Fruit fly (Drosophila melanogaster): ENCODE results near the gene CG10298.

Gene CG10298

DNA sequence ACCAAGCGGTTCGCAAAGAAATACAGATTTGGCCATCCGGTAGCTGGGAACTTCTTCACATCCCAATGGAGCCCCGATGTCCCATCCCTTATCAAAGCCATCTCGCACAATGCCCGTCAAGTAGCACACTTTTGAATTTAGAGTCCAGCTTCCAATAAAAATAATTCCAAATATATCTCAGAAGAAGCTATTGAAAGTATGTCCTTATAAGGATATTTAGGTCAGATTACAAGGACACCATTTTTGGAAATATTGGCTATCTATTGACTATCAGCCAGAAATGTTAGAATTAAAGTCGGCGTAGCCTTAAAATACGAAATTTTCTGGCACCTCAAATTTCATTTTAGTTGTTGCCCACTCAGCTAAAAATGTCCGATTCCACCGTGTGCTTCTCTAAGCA is at the start of gene CG10298:
Gene CG10298, plus strand, starts transcription at position 301 of the 400 bp plus-strand sequence.
- TF ChIP-seq noc (tag; optimal IDR thresholded peaks at IDR 0.05), result no peak

DNA sequence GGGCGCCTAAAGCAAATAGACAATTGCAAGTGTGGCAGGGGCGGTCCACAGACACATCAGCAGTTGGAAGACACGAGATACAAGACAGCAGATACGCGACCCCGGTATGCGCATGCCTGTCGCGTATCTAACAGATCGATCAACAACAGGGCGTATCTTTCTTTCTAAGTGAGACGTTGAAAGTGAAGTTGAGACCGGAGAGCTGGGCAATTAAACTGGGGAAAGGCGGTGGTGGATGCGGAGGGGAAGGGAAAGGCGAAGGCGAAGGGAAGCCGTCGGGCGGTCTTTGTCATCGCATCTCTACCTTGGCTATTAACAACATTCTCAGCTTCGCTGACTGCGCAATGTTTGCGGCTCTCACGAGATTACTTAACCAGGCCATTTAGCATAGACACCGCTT is 48.8 kb upstream of the CG10298 start:
- no peak for TF ChIP-seq noc (tag; optimal IDR thresholded peaks at IDR 0.05)

DNA sequence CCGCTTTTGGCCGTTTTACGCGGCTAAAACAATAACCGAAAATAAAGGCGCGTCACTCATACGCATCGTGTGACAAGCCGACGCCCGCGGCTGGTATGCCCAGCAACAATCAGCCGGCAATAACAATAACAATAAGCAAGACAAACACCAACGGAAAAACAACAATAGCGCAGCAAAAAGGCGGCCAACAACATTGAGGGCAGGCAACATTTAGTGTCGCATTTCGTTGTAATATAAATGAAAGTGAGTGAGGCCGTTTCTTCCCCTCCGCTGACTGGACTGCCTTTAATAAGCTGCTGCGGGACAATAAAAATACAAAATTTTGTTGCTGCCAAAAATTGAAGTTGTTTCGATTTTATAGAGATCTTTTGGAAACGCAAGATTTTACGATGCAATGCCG is 45.6 kb upstream of the CG10298 start:
- TF ChIP-seq noc (tag; optimal IDR thresholded peaks at IDR 0.05), result no peak

DNA sequence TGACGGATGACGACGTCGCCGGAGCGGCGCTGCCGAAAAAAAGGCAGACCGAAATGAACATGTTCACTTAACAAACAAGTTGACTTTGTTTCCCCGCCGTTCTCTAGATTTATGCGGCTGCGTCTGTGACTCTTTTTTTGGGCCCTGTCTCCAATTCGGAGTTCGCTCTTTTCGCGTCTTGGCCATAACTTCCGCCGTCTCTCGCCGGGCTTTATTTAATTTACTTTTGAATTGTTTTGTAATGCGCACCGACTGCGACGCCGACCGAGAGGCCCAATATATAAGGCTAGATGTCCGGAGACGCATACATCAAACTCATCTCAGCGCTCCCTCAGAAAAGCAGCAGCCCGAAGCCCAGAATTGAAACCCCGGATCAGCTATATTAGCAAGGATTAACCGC is 44.0 kb upstream of the CG10298 start, which contains the start of gene Osi14:
Gene Osi14, plus strand, starts transcription at position 301 of the 400 bp plus-strand sequence.
- TF ChIP-seq noc (tag; optimal IDR thresholded peaks at IDR 0.05), result no peak

DNA sequence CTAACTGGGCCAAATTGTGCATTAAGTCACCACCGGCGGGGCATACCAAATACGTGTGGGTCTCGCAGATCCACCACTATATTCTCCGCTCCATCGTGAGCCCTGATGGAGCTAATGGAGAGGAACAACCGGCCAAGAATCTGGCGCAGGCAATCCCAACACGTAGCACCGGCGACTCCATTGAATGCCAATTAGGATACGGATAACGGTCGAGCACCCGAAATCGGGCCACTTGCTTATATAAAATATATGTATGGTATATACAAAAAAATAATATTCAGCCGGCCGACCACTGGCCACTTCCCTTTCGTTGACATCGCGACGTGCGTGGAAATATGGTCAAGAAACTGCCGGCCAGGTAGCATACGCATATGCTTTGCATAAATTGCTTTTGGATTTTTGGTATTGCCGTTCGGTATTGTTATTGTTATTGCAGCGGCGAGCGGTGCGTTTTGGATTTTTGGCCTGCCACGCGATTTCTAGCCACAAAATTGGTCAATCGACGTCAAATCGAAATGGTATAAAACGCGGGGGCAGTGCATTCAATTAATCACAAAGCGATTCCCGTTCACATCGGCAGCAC is 41.5 kb upstream of the CG10298 start, which contains the start of gene Osi15:
Gene Osi15, plus strand, starts transcription at position 548 of the 583 bp plus-strand sequence.
- TF ChIP-seq noc (tag; optimal IDR thresholded peaks at IDR 0.05), result no peak

DNA sequence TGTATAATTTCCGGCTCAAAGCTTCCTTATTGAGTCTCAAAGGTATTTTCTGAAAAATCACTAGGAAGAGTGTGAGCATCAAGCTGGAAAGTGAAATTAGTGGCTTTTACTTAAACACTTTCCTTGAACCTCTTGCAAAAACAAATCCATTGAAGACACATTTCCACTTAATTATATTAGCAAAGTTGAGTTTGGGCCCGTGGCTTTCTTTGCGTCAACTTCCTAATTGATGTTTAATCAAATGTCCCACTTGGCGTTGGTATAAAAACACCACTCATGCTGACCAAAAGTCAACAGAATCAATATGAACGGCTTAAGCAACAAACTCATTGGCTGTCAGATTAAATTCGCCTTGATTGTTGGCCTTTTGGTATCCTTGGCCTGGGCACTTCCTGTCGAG is 39.1 kb upstream of the CG10298 start, which contains the start of gene CG46396:
Gene CG46396, plus strand, starts transcription at position 301 of the 400 bp plus-strand sequence.
- TF ChIP-seq noc (tag; optimal IDR thresholded peaks at IDR 0.05), result no peak

DNA sequence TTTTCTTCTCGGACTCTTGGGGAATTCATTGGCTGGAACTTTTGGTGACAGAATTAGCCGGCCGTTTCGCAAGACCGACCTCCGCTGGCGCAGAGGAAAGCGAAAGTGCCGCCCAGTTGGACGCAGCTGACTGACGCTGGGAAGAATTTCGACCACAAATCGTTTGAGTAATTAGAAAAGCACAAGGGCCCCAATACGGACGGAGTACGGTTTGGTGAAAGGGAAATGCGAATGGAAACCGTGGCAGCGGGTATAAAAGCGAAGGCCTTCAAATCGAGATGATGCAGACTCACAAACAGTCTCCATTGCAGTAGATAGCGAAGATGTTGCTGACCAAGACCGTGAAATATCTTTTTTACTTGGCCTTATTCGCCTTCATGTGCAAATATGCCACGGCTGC is 37.9 kb upstream of the CG10298 start, which contains the start of gene Osi16:
Gene Osi16, plus strand, starts transcription at position 301 of the 400 bp plus-strand sequence.
- TF ChIP-seq noc (tag; optimal IDR thresholded peaks at IDR 0.05), result no peak

DNA sequence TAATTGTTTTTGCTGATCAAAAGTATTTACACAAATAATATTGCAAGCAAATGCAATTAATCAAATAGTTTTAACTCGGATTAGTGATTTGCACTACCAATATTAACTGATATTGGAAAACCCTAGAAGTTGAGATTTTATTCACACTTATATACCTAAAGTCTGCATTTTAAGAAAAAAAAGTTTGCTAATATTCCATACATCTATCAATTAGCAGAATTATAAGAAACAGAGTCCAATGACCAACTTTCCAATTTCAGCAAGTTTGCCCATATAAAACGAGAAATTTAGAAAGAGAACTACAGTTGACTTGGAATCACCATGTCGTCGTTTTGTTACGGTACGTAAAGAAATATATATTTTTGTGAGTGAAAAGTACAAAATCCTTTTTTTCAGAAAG is 36.2 kb upstream of the CG10298 start, which contains the start of gene CG46026:
Gene CG46026, plus strand, starts transcription at position 301 of the 400 bp plus-strand sequence.
- no peak for TF ChIP-seq noc (tag; optimal IDR thresholded peaks at IDR 0.05)

DNA sequence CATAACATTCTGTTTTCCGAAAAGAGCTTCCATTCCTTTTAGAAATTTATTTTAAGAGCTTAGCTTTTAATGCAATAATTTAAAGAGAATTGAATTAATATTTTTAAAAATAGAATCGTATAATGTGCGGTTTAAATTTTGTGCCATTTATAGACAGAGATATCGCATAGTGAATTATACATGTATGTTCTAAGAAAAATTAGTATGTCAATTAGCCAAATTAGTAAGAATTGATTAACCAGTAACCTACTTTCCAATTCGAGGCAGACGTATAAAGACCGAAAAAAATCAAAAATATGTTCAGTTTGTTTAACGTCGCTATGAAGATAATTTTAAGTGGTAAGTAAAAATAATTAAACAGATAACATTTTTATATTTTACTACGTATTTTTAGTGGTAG is 33.1 kb upstream of the CG10298 start, which contains the start of gene CG31560:
Gene CG31560, plus strand, starts transcription at position 301 of the 400 bp plus-strand sequence.
- no peak for TF ChIP-seq noc (tag; optimal IDR thresholded peaks at IDR 0.05)

DNA sequence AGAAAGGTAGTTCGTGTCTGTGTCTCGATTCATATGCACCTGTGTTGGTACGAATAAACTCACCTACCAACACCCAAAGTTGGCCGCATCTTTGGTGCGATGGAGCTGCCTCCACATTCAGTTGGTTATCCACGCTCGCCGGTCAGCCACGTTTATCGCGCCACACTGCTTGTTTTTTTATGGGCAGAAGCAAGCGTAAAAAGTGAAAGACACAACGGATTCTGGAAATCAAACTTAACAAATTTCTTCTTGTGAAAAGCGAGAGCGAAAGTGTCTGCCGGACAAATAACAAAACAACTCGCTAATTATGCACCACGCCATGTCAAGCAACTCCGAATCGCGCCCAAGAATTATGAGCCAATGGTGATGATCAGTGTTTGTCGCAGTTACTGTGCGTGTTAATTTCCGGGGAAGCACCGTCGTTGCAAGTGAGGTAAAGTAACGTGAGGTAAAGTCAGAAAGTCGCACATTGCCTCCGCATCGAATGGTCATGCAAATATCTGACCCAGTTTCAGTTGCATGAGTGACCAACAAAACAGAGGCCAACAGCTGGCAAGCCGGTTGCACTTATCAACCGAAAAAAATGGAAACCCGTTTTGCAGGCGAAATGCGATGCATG is 31.1 kb upstream of the CG10298 start, which contains the start of gene Osi17:
Gene Osi17, plus strand, starts transcription at position 132 of the 619 bp plus-strand sequence.
- TF ChIP-seq noc (tag; optimal IDR thresholded peaks at IDR 0.05), result no peak

DNA sequence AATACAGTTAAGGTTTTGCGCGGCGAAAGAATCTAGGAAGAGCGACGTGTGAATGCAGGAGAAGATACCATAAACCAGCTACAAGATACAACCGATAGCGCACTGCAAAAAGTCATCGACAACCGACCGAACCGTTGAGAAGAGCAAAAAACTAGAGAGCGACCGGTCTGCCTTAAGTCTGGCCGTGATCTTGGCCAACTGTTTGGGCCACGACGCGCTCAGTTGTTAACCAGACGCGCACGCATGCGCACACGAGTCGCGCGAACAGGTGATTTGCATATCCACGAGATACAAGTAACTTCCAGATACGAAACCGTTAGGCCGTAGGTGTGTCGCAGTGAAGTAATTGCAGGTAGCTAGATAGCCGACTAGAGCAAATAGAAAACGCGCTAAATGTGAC is 27.7 kb upstream of the CG10298 start:
- no peak for TF ChIP-seq noc (tag; optimal IDR thresholded peaks at IDR 0.05)

DNA sequence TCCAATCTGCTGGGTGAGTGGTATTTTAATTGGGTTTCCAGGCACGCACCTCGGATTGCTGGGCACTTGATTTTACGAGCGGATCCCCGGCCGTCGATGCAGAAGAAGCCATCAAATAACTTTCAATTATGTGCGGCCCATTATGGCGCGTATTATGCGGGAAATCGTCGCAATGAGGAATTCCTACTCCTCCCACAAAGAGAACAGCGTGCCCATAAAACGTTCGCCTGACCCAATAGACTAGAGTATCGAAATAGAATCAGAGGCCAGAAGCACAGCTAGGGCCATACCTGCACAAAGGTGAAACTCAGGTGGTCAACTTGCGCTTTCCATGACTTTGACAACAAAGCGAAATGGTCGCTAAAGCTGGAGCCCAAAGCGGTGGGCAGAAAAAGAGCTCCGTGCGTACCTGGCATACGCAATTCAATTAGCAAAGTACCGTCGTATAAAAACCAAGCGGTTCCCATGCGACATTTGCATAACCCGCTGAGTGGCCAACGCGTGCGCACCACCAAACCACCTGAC is 13.0 kb upstream of the CG10298 start, which contains the start of gene Osi18:
Gene Osi18, plus strand, starts transcription at position 475 of the 525 bp plus-strand sequence.
- TF ChIP-seq noc (tag; optimal IDR thresholded peaks at IDR 0.05), result no peak

DNA sequence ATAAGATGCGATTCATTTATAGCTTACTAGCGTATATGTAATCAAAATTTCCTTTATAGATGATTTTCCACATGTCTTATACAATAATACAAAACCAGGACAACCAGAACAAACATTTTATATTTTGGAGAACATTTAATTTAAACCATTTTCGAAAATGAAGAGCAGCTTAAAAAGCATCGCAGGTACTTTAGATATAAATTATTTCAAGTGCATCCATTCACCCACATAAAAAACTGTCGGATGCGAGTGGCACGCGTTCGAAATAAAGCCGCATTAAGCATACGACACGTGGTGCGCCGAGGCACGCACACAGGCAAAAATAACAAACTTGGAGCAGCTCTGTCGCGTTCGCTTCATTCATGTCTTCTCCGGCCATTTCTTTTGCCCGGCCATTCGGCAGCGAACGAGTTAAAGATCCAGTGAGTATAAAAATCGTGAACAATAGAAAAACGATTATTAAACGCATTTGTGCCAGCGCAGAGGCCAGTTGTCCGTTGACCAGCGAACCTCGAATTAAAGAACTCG is 7.8 kb upstream of the CG10298 start, which contains the start of gene Osi19:
Gene Osi19, plus strand, starts transcription at position 457 of the 528 bp plus-strand sequence.
- no peak for TF ChIP-seq noc (tag; optimal IDR thresholded peaks at IDR 0.05)

DNA sequence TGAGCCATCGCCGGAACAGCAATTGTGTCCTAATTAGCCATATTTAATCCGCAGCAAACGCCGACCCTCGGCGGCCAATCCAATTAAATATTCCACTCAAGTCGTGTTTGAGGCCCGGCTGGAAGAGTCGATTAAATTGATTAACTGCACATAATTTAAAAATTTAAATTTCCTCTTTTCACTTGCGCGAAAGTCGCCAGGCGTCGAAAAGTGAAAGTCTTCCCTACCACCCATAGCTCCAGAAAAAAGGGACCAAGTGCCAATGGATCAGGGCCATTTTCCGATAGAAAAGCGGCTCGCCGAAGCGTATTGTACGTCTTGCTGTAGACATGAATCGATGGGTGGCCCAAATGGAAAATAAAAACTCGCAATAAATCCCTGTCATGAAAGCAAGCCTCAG is 5.4 kb upstream of the CG10298 start:
- TF ChIP-seq noc (tag; optimal IDR thresholded peaks at IDR 0.05), result no peak

DNA sequence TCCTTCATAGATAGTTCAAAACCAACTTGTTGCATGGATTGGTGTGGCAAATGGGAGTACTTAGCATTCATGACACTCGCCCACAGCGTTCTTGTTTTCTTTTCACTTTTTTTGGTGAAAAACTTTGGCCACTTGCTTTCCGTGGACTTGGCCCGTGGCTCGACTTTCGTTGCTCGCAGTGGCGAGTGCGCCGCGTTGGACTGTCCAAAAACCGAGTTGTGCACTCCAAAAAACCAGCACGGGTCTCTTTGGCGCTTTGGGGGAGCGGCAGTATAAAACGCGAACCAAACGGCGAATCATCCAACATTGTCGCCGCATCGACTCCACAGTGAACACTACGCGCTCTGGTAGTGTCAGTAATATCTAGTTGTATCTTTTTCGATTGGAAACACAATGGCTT is 3.0 kb upstream of the CG10298 start, which contains the start of gene Osi20:
Gene Osi20, plus strand, starts transcription at position 301 of the 400 bp plus-strand sequence.
- TF ChIP-seq noc (tag; optimal IDR thresholded peaks at IDR 0.05), result no peak

DNA sequence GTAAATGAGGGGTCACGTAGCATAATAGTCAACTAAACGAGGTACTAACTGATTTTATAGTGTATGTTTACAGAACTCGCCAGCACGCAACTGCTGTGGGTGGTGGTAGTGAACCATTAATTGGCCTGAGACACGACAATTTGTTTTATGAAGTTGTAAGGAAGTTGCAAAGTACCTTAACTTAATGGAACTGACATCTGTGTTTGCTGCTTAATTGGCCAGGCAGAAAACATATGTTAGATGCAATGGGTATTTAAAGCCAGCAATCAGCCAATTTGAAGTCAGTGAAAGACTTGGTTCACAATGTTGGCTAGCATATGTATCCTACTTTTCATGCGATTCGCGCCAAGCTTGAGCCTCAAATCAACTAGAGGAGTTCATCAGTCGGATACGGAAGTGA is 1.1 kb upstream of the CG10298 start, which contains the start of gene CG17917:
Gene CG17917, plus strand, starts transcription at position 301 of the 400 bp plus-strand sequence.
- no peak for TF ChIP-seq noc (tag; optimal IDR thresholded peaks at IDR 0.05)
